Fruit fly (Drosophila melanogaster) whole organism, embryonic: ENCODE data around the gene Art8.

Experiments used
- CG10431 ChIP-seq: fragments of 200-800 bp; sonication (Bioruptor generic); optimal IDR thresholded peaks from 3 replicates; lab custom pipeline; 2018; ENCODE audit warnings: missing biosample characterization, mild to moderate bottlenecking, missing genetic modification characterization
- CG10543 ChIP-seq: fragments of 200-800 bp; sonication (Bioruptor generic); optimal IDR thresholded peaks from 3 replicates; lab custom pipeline; 2017; ENCODE audit warnings: missing biosample characterization, mild to moderate bottlenecking, missing genetic modification characterization, moderate library complexity
- CG11247 ChIP-seq: fragments of 200-800 bp; sonication (Bioruptor generic); IDR thresholded peaks from 2 replicates; pipeline ENCODE4 v1.3.6; 2022; ENCODE audit warnings: missing biosample characterization, missing genetic modification characterization
- CG11504 ChIP-seq: fragments of 200-800 bp; sonication (Bioruptor generic); optimal IDR thresholded peaks from 3 replicates; lab custom pipeline; 2019; ENCODE audit warnings: missing biosample characterization, mild to moderate bottlenecking, missing genetic modification characterization, moderate library complexity
- CG12104 ChIP-seq: fragments of 200-800 bp; sonication (Bioruptor generic); optimal IDR thresholded peaks from 3 replicates; lab custom pipeline; 2016; ENCODE audit warnings: missing biosample characterization, missing genetic modification characterization
- CG12155 ChIP-seq: fragments of 200-800 bp; sonication (Bioruptor generic); optimal IDR thresholded peaks from 3 replicates; lab custom pipeline; 2016; ENCODE audit warnings: missing biosample characterization, missing genetic modification characterization
- CG14014 ChIP-seq: fragments of 200-800 bp; sonication (Bioruptor generic); IDR thresholded peaks from 2 replicates; pipeline ENCODE4 v1.3.6; 2022; ENCODE audit warnings: missing biosample characterization, missing genetic modification characterization
- CG15479 ChIP-seq: fragments of 200-800 bp; sonication (Bioruptor generic); optimal IDR thresholded peaks from 3 replicates; lab custom pipeline; 2019; ENCODE audit warnings: missing biosample characterization, mild to moderate bottlenecking, missing genetic modification characterization, moderate library complexity
- CG1792 ChIP-seq: fragments of 200-800 bp; sonication (Bioruptor generic); optimal IDR thresholded peaks from 2 replicates; lab custom pipeline; 2016; ENCODE audit warnings: missing biosample characterization, missing genetic modification characterization
- CG3065 ChIP-seq: fragments of 200-800 bp; sonication (Bioruptor generic); optimal IDR thresholded peaks from 2 replicates; lab custom pipeline; 2016; ENCODE audit warnings: missing biosample characterization, missing genetic modification characterization
- CG31441 ChIP-seq: fragments of 200-800 bp; sonication (Bioruptor generic); IDR thresholded peaks from 2 replicates; pipeline ENCODE4 v1.3.6; 2022; ENCODE audit warnings: missing biosample characterization, missing genetic modification characterization
- CG3838 ChIP-seq: fragments of 200-800 bp; sonication (Bioruptor generic); optimal IDR thresholded peaks from 3 replicates; lab custom pipeline; 2016; ENCODE audit warnings: missing biosample characterization, missing genetic modification characterization
- CG6854 ChIP-seq: fragments of 200-800 bp; sonication (Bioruptor generic); optimal IDR thresholded peaks from 3 replicates; lab custom pipeline; 2017; ENCODE audit warnings: missing biosample characterization, mild to moderate bottlenecking, missing genetic modification characterization
- CG8290 ChIP-seq, 3 experiments: fragments of 200-800 bp; sonication (Bioruptor generic); optimal IDR thresholded peaks; 2 replicates each; lab custom pipeline; 2016 to 2019; ENCODE audit warnings: missing biosample characterization in 3 of 3, missing genetic modification characterization in 3 of 3, mild to moderate bottlenecking in 2 of 3, moderate library complexity in 1 of 3
- CG8944 ChIP-seq: fragments of 200-800 bp; sonication (Bioruptor generic); optimal IDR thresholded peaks from 3 replicates; lab custom pipeline; 2016; ENCODE audit warnings: missing biosample characterization, missing genetic modification characterization
- D19B ChIP-seq: fragments of 200-800 bp; sonication (Bioruptor generic); optimal IDR thresholded peaks from 2 replicates; lab custom pipeline; 2017; ENCODE audit warnings: missing biosample characterization, mild to moderate bottlenecking, missing genetic modification characterization
- Ets65A ChIP-seq: fragments of 200-800 bp; sonication (Bioruptor generic); peaks from one replicate; lab custom pipeline; 2016; ENCODE audit warnings: missing biosample characterization, missing genetic modification characterization
- Hmx ChIP-seq: fragments of 200-800 bp; sonication (Bioruptor generic); optimal IDR thresholded peaks from 2 replicates; lab custom pipeline; 2016; ENCODE audit warnings: missing biosample characterization, missing genetic modification characterization
- Hsf ChIP-seq: fragments of 200-800 bp; sonication (Bioruptor generic); optimal IDR thresholded peaks from 3 replicates; lab custom pipeline; 2016; ENCODE audit warnings: missing biosample characterization, missing genetic modification characterization
- Lim3 ChIP-seq: fragments of 200-800 bp; sonication (Bioruptor generic); IDR thresholded peaks from 2 replicates; pipeline ENCODE4 v1.3.6; 2022; ENCODE audit warnings: missing biosample characterization, missing genetic modification characterization
- Mad ChIP-seq: fragments of 200-800 bp; sonication (Bioruptor generic); optimal IDR thresholded peaks from 2 replicates; lab custom pipeline; 2016; ENCODE audit warnings: missing biosample characterization, missing genetic modification characterization
- Med ChIP-seq: fragments of 200-800 bp; sonication (Bioruptor generic); peaks from one replicate; lab custom pipeline; 2016; ENCODE audit warnings: missing biosample characterization, missing genetic modification characterization, mild to moderate bottlenecking, inconsistent platforms, moderate library complexity
- Sox102F ChIP-seq: fragments of 200-800 bp; sonication (Bioruptor generic); optimal IDR thresholded peaks from 2 replicates; lab custom pipeline; 2018; ENCODE audit warnings: missing biosample characterization, mild to moderate bottlenecking, missing genetic modification characterization, moderate library complexity
- Sry-β ChIP-seq: fragments of 200-800 bp; sonication (Bioruptor generic); optimal IDR thresholded peaks from 2 replicates; lab custom pipeline; 2018; ENCODE audit warnings: missing biosample characterization, mild to moderate bottlenecking, missing genetic modification characterization, moderate library complexity
- Xbp1 ChIP-seq: fragments of 200-800 bp; sonication (Bioruptor generic); optimal IDR thresholded peaks from 3 replicates; lab custom pipeline; 2016; ENCODE audit warnings: missing biosample characterization, mild to moderate bottlenecking, missing genetic modification characterization
- ab ChIP-seq: fragments of 200-800 bp; sonication (Bioruptor generic); optimal IDR thresholded peaks from 2 replicates; lab custom pipeline; 2016; ENCODE audit warnings: missing biosample characterization, missing genetic modification characterization
- amos ChIP-seq: fragments of 200-800 bp; sonication (Bioruptor generic); IDR thresholded peaks from 2 replicates; pipeline ENCODE4 v1.3.6; 2022; ENCODE audit warnings: missing biosample characterization, missing genetic modification characterization; ENCODE audit not compliant: partially characterized antibody
- bsh ChIP-seq, 2 experiments: fragments of 200-800 bp; sonication (Bioruptor generic); optimal IDR thresholded peaks; 2 replicates each; lab custom pipeline; 2017 to 2018; ENCODE audit warnings: mild to moderate bottlenecking in 2 of 2, missing biosample characterization in 2 of 2, missing genetic modification characterization in 2 of 2, moderate library complexity in 1 of 2
- ci ChIP-seq: fragments of 200-800 bp; sonication (Bioruptor generic); IDR thresholded peaks from 3 replicates; pipeline ENCODE4 v1.3.6; 2022; ENCODE audit warnings: missing biosample characterization, missing genetic modification characterization
- dimm ChIP-seq: fragments of 200-800 bp; sonication (Bioruptor generic); IDR thresholded peaks from 2 replicates; pipeline ENCODE4 v1.3.6; 2022; ENCODE audit warnings: missing biosample characterization, missing genetic modification characterization
- eyg ChIP-seq: fragments of 200-800 bp; sonication (Bioruptor generic); optimal IDR thresholded peaks from 3 replicates; lab custom pipeline; 2016; ENCODE audit warnings: missing biosample characterization, missing genetic modification characterization
- lab ChIP-seq: fragments of 200-800 bp; sonication (Bioruptor generic); optimal IDR thresholded peaks from 3 replicates; lab custom pipeline; 2017; ENCODE audit warnings: missing biosample characterization, missing genetic modification characterization, mild to moderate bottlenecking, moderate library complexity, missing genetic modification reagents
- lov ChIP-seq, 2 experiments: fragments of 200-800 bp in 1 of 2; fragments of >200 bp in 1 of 2; sonication (Bioruptor generic) in 1 of 2; IDR thresholded peaks in 1 of 2; optimal IDR thresholded peaks in 1 of 2; 2 replicates in 1 of 2; 3 replicates in 1 of 2; pipeline versions ENCODE4 v1.3.6 to Lab custom; 2017 to 2022; ENCODE audit warnings: missing biosample characterization in 1 of 2, missing genetic modification characterization in 1 of 2
- nom ChIP-seq: fragments of 200-800 bp; sonication (Bioruptor generic); optimal IDR thresholded peaks from 2 replicates; lab custom pipeline; 2017; ENCODE audit warnings: missing biosample characterization, missing genetic modification characterization, mild to moderate bottlenecking, moderate library complexity, missing genetic modification reagents
- peb ChIP-seq: fragments of 200-800 bp; sonication (Bioruptor generic); IDR thresholded peaks from 2 replicates; pipeline ENCODE4 v1.3.6; 2022; ENCODE audit warnings: missing biosample characterization, missing genetic modification characterization
- prd ChIP-seq, 3 experiments: fragments of >200 bp in 2 of 3; fragments of 200-800 bp in 1 of 3; sonication (Bioruptor generic) in 1 of 3; optimal IDR thresholded peaks in 2 of 3; IDR thresholded peaks in 1 of 3; 2 replicates in 2 of 3; 3 replicates in 1 of 3; pipeline versions ENCODE4 v1.3.6 to Lab custom; 2017 to 2022; ENCODE audit warnings: missing biosample characterization in 1 of 3, missing genetic modification characterization in 1 of 3
- ranshi ChIP-seq: fragments of 200-800 bp; sonication (Bioruptor generic); IDR thresholded peaks from 2 replicates; pipeline ENCODE4 v1.3.6; 2022; ENCODE audit warnings: missing biosample characterization, missing genetic modification characterization
- sens ChIP-seq: fragments of 200-800 bp; sonication (Bioruptor generic); peaks from one replicate; lab custom pipeline; 2016; ENCODE audit warnings: missing biosample characterization, missing genetic modification characterization
- unpg ChIP-seq: fragments of 200-800 bp; sonication (Bioruptor generic); optimal IDR thresholded peaks from 3 replicates; lab custom pipeline; 2018; ENCODE audit warnings: missing biosample characterization, mild to moderate bottlenecking, missing genetic modification characterization, moderate library complexity
- zen2 ChIP-seq: fragments of 200-800 bp; sonication (Bioruptor generic); IDR thresholded peaks from 3 replicates; pipeline ENCODE4 v1.3.6; 2022; ENCODE audit warnings: missing biosample characterization, missing genetic modification characterization; ENCODE audit not compliant: partially characterized antibody

Art8 gene

DNA sequence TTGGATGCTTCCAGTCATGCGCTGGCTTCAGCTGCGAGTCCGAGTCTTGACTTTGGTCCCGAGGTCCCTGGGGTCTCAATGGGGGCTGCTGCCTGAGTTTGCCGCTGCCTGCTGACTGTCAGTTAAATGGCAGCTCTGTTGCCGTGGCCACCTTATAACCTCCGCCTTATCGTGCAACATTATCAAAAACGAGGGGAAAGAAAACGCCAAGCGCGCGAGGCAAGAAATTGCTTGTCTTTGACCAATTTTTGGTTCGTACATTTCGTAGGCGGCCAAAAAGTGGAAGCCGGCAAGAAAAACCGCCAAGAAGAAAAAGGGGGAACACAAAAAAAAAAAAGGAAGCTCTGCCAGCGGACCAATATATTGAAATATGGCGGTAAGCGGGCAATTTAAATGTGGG lies 13.0 kb upstream of the Art8 start:
- no peak for TF ChIP-seq CG15479 (GFP tag; lab: Kevin White, UChicago)
- TF ChIP-seq Hmx (GFP tag; lab: Kevin White, UChicago) = no peak
- TF ChIP-seq lab (GFP tag; lab: Kevin White, UChicago) = no peak
- no peak for TF ChIP-seq lov (optimal IDR thresholded peaks at IDR 0.05; lab: Kevin White, UChicago)
- no peak for TF ChIP-seq lov (GFP tag; IDR thresholded peaks at IDR 0.05; lab: Robert Waterston, UW)
- no peak for TF ChIP-seq ab
- no peak for TF ChIP-seq CG10543
- no peak for TF ChIP-seq Sox102F (GFP tag; lab: Kevin White, UChicago)
- no peak for TF ChIP-seq bsh (GFP tag; optimal IDR thresholded peaks at IDR 0.05; lab: Kevin White, UChicago)
- no peak for TF ChIP-seq eyg (GFP tag; lab: Kevin White, UChicago)
- TF ChIP-seq ci (GFP tag; lab: Robert Waterston, UW) = no peak
- TF ChIP-seq CG10431 (GFP tag; lab: Kevin White, UChicago) = no peak
- TF ChIP-seq CG14014 (GFP tag; lab: Robert Waterston, UW) = no peak
- no peak for TF ChIP-seq CG3065 (GFP tag; lab: Kevin White, UChicago)
- TF ChIP-seq Lim3 (GFP tag; lab: Robert Waterston, UW) = no peak
- TF ChIP-seq unpg (GFP tag; lab: Kevin White, UChicago) = no peak
- no peak for TF ChIP-seq CG12155 (GFP tag; lab: Kevin White, UChicago)
- TF ChIP-seq Mad (GFP tag; lab: Kevin White, UChicago) = no peak
- no peak for TF ChIP-seq nom (GFP tag; lab: Kevin White, UChicago)
- no peak for TF ChIP-seq CG11247
- TF ChIP-seq CG8944 (GFP tag; lab: Kevin White, UChicago) = no peak

dm6 chr2L:11022804-11023203 lies 11.9 kb upstream of the Art8 start:
- no peak for TF ChIP-seq Xbp1 (GFP tag; lab: Kevin White, UChicago)
- no peak for TF ChIP-seq CG11504 (tag; lab: Kevin White, UChicago)
- no peak for TF ChIP-seq CG6854
- no peak for TF ChIP-seq dimm
- TF ChIP-seq amos (GFP tag; lab: Robert Waterston, UW) = no peak
- peak; percentile 39 for TF ChIP-seq Med (GFP tag; lab: Kevin White, UChicago)
- TF ChIP-seq peb (GFP tag; lab: Robert Waterston, UW) = no peak
- TF ChIP-seq CG31441 (GFP tag; lab: Robert Waterston, UW) = no peak
- TF ChIP-seq prd (optimal IDR thresholded peaks at IDR 0.05; lab: Kevin White, UChicago) = no peak
- TF ChIP-seq prd (GFP tag; IDR thresholded peaks at IDR 0.05; lab: Robert Waterston, UW) = peak; percentile 21; the same call in 1 of the 3 replicates
- TF ChIP-seq CG3838 (GFP tag; lab: Kevin White, UChicago) = no peak
- no peak for TF ChIP-seq CG1792 (GFP tag; lab: Kevin White, UChicago)
- no peak for TF ChIP-seq CG12104 (GFP tag; lab: Kevin White, UChicago)
- TF ChIP-seq sens (GFP tag; lab: Kevin White, UChicago) = peak; percentile 60
- no peak for TF ChIP-seq ranshi (GFP tag; lab: Robert Waterston, UW)
- TF ChIP-seq zen2 (GFP tag; lab: Robert Waterston, UW) = no peak
- TF ChIP-seq Sry-β (GFP tag; lab: Kevin White, UChicago) = no peak
- TF ChIP-seq nom (GFP tag; lab: Kevin White, UChicago) = no peak
- TF ChIP-seq CG8290 (GFP tag; optimal IDR thresholded peaks at IDR 0.05; lab: Kevin White, UChicago) = no peak
- no peak for TF ChIP-seq CG8290 (tag; optimal IDR thresholded peaks at IDR 0.05; lab: Kevin White, UChicago)

- no peak for TF ChIP-seq Hsf (GFP tag; lab: Kevin White, UChicago)
- TF ChIP-seq D19B = peak; percentile 61
- TF ChIP-seq Ets65A = peak; percentile 11
Observed at dm6 chr2L:11021606-11022005, 10.7 kb upstream of the Art8 start.
